Worm (Caenorhabditis elegans) whole organism, mixed stage, embryonic: ENCODE data around the gene Y37D8A.4.

Source experiments
- blmp-1 ChIP-seq: fragments of 150-350 bp; optimal IDR thresholded peaks from 2 replicates; lab custom pipeline; 2014; ENCODE audit warnings: missing biosample characterization, missing genetic modification characterization
- mls-2 ChIP-seq: sonication (generic microtip); optimal IDR thresholded peaks from 2 replicates; lab custom pipeline; 2016; ENCODE audit warnings: mild to moderate bottlenecking, missing genetic modification characterization, moderate library complexity, missing compliant biosample characterization
- sem-2 ChIP-seq: fragments of 200-800 bp; sonication (Bioruptor generic); optimal IDR thresholded peaks from 2 replicates; lab custom pipeline; 2018; ENCODE audit warnings: mild to moderate bottlenecking, missing genetic modification characterization, missing compliant biosample characterization
- unc-39 ChIP-seq: fragments of 150-350 bp; optimal IDR thresholded peaks from 2 replicates; lab custom pipeline; 2014; ENCODE audit warnings: missing biosample characterization, missing genetic modification characterization

DNA sequence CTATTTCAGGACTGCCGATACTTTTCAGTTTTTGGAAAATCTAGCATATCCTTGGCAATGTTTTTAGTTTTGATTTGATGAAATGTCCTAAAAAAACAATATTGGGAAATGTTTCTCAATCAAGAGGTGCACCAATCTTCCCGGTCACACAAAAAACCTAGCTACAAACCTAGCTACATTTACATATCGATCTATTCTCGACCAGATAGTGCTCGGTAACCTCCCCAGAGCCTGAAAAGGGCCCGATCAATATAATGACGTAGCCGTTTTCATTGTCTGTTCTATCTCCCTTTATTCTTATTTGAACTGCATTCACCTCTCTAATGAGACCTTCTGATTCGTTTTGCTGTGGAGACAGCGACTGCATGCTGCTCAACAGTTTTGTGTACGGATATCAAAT, 31.0 kb downstream of the Y37D8A.4 start, which contains the start of gene BE10.3:
- TF ChIP-seq blmp-1 (tag; lab: Kevin White, UChicago), result no peak
- TF ChIP-seq unc-39 (tag; lab: Kevin White, UChicago), result no peak
- no peak for TF ChIP-seq mls-2
- TF ChIP-seq sem-2 (GFP tag; lab: Kevin White, UChicago), result no peak
